Fruit fly (Drosophila melanogaster): ENCODE results near the gene Ubc2.

Gene Ubc2

DNA sequence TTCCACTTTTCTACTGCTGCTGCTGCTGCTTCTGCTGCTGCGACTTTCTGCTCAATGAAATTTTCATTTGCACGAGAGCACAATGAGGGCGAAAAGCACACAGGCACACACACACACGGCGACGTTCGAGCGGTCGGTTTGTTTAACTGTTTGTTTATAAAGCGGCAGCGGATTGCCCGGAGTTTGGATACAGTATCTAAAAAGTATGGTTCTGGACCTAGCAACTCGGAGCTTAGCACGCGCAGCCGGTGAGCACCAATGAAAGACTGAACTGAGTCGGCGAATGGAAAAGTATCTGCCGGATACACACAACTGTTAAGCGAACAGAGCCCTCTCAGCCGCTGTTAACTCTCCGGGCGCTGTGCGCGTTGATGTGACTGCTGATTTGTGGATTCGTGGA, 11.8 kb downstream of the Ubc2 start, which contains the start of gene CG17124 (continued):
- TF ChIP-seq CG13287 (GFP tag; IDR thresholded peaks at IDR 0.05; ENCODE audit: partially characterized antibody) = peak; percentile 55; the same call in 1 of the 2 replicates
- no peak for TF ChIP-seq CG10959 (GFP tag; IDR thresholded peaks at IDR 0.05)
- no peak for TF ChIP-seq CG2875 (GFP tag; optimal IDR thresholded peaks at IDR 0.05)
- peak; percentile 65 for TF ChIP-seq Hmr (GFP tag; optimal IDR thresholded peaks at IDR 0.05)
- TF ChIP-seq sd (tag; optimal IDR thresholded peaks at IDR 0.05) = peak; percentile 30
- no peak for TF ChIP-seq pros (GFP tag; optimal IDR thresholded peaks at IDR 0.05)
- no peak for TF ChIP-seq CG1647 (GFP tag; optimal IDR thresholded peaks at IDR 0.05)
- TF ChIP-seq CG5953 (GFP tag; IDR thresholded peaks at IDR 0.05) = 0 out of 2 replicates have a peak, but pooled peaks have one; percentile 51
- peak; percentile 24 for TF ChIP-seq CG13296 (GFP tag; optimal IDR thresholded peaks at IDR 0.05)
- peak; percentile 25 for TF ChIP-seq CG11504 (tag; optimal IDR thresholded peaks at IDR 0.05)
- peak; percentile 47 for TF ChIP-seq CG3281 (GFP tag; optimal IDR thresholded peaks at IDR 0.05)
- TF ChIP-seq MBD-R2 (GFP tag; IDR thresholded peaks at IDR 0.05) = peak; percentile 21; the same call in 1 of the 2 replicates
- peak; percentile 4 for TF ChIP-seq CG13624 (GFP tag; optimal IDR thresholded peaks at IDR 0.05)
- peak; percentile 13 for TF ChIP-seq CG17568 (GFP tag; optimal IDR thresholded peaks at IDR 0.05)
- peak; percentile 30 for TF ChIP-seq CrebB (tag; optimal IDR thresholded peaks at IDR 0.05)
- no peak for TF ChIP-seq br (optimal IDR thresholded peaks at IDR 0.05)
- TF ChIP-seq CG8944 (GFP tag; optimal IDR thresholded peaks at IDR 0.05) = no peak
- peak; percentile 0 for TF ChIP-seq CG17186 (GFP tag; optimal IDR thresholded peaks at IDR 0.05)
- TF ChIP-seq Dfd (GFP tag; optimal IDR thresholded peaks at IDR 0.05) = no peak
- TF ChIP-seq grn (GFP tag; optimal IDR thresholded peaks at IDR 0.05) = no peak
- TF ChIP-seq CG8924 (tag; optimal IDR thresholded peaks at IDR 0.05) = peak; percentile 49
- peak; percentile 34 for TF ChIP-seq CG10147 (GFP tag; optimal IDR thresholded peaks at IDR 0.05)
- TF ChIP-seq CG12659 (GFP tag; optimal IDR thresholded peaks at IDR 0.05) = peak; percentile 15
- TF ChIP-seq CG7372 (GFP tag; IDR thresholded peaks at IDR 0.05) = no peak
- no peak for TF ChIP-seq usp (GFP tag; optimal IDR thresholded peaks at IDR 0.05)
- no peak for TF ChIP-seq sens-2 (GFP tag; IDR thresholded peaks at IDR 0.05)
- no peak for TF ChIP-seq CG9817 (tag; optimal IDR thresholded peaks at IDR 0.05)
- no peak for TF ChIP-seq cato (GFP tag; optimal IDR thresholded peaks at IDR 0.05; ENCODE audit: borderline replicate concordance)
- TF ChIP-seq esg (GFP tag; conservative IDR thresholded peaks at IDR 0.05) = no peak
- no peak for TF ChIP-seq Camta (GFP tag; optimal IDR thresholded peaks at IDR 0.05)
- no peak for TF ChIP-seq C15 (GFP tag; IDR thresholded peaks at IDR 0.05)
- TF ChIP-seq CG3838 (GFP tag; optimal IDR thresholded peaks at IDR 0.05) = no peak
- TF ChIP-seq eve (GFP tag; optimal IDR thresholded peaks at IDR 0.05) = no peak
- TF ChIP-seq CG15269 (tag; optimal IDR thresholded peaks at IDR 0.05) = peak; percentile 20
- TF ChIP-seq klu (GFP tag; IDR thresholded peaks at IDR 0.05) = no peak
- TF ChIP-seq CG18262 (tag; optimal IDR thresholded peaks at IDR 0.05) = no peak
- TF ChIP-seq CG4404 (GFP tag; IDR thresholded peaks at IDR 0.05) = no peak
- TF ChIP-seq CG10209 (GFP tag; optimal IDR thresholded peaks at IDR 0.05) = no peak
- no peak for TF ChIP-seq CG9797 (GFP tag; optimal IDR thresholded peaks at IDR 0.05)
- peak; percentile 73 for TF ChIP-seq nom (GFP tag; optimal IDR thresholded peaks at IDR 0.05)
- no peak for TF ChIP-seq D (optimal IDR thresholded peaks at IDR 0.05)
- no peak for TF ChIP-seq D (GFP tag; optimal IDR thresholded peaks at IDR 0.05)
- peak; percentile 51 for TF ChIP-seq CG18599 (GFP tag; optimal IDR thresholded peaks at IDR 0.05)
- peak; percentile 74; the same call in 2 of the 3 replicates for TF ChIP-seq ci (GFP tag; IDR thresholded peaks at IDR 0.05)
- TF ChIP-seq bsh (GFP tag; optimal IDR thresholded peaks at IDR 0.05) = peak; percentile 14 to 27
- peak; percentile 23 for TF ChIP-seq CG12219 (GFP tag; optimal IDR thresholded peaks at IDR 0.05)
- no peak for TF ChIP-seq CG11696 (GFP tag; IDR thresholded peaks at IDR 0.05)
- peak; percentile 23; the same call in 1 of the 2 replicates for TF ChIP-seq slbo (GFP tag; IDR thresholded peaks at IDR 0.05)
- no peak for TF ChIP-seq CG18619 (GFP tag; optimal IDR thresholded peaks at IDR 0.05)
- peak; percentile 67 for TF ChIP-seq CG7987 (GFP tag; optimal IDR thresholded peaks at IDR 0.05)
- peak in 1 of 2 experiments; percentile 54 for TF ChIP-seq Eip74EF (GFP tag; optimal IDR thresholded peaks at IDR 0.05)

Data from whole organism, embryonic.